Worm (Caenorhabditis elegans): ENCODE results near the gene zipt-13.

Gene zipt-13

DNA sequence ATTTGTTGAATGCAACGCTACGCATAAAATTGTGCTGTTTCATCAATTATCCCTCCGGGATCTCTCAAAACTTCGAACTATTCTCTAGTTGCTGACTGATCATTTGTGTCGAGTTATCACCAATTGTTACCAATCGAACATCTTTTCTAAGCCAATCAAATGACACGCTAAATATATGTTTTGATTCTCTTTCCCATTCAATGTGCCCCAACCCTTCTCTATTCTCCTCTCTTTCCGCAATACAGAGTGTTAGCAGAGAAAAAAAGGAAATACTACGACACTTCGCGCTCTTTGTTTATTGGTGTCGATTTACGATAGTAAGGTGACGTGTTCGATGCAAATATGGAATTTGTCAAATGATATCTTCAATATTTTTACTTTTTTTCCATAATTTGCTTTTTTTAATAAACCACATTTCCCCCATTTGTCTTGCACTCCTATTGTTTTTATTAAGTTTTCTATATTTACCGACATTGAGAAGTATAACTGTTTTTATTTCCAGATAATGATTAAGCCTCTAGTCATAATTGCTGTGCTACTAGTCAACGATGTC lies 39.5 kb downstream of the zipt-13 start, which contains the start of gene nucb-1 (continued):
- TF ChIP-seq ceh-8 (GFP tag; optimal IDR thresholded peaks at IDR 0.05) (peak; percentile 17), nhr-85 (tag) (peak; percentile 83), fos-1 (tag; optimal IDR thresholded peaks at IDR 0.05) (peak; percentile 79), nhr-20 (tag; optimal IDR thresholded peaks at IDR 0.05) (peak; percentile 93), zag-1 (tag; optimal IDR thresholded peaks at IDR 0.05) (no peak), dpl-1 (GFP tag; optimal IDR thresholded peaks at IDR 0.05) (peak; percentile 46 to 63 (median 57)), fkh-10 (GFP tag; optimal IDR thresholded peaks at IDR 0.05) (peak; percentile 26), aha-1 (tag; optimal IDR thresholded peaks at IDR 0.05) (no peak), ztf-4 (tag; optimal IDR thresholded peaks at IDR 0.05) (no peak), lin-39 (tag; optimal IDR thresholded peaks at IDR 0.05) (no peak), elt-2 (tag; optimal IDR thresholded peaks at IDR 0.05) (peak; percentile 25), egl-27 (tag; optimal IDR thresholded peaks at IDR 0.05) (peak; percentile 35 to 45), blmp-1 (tag; optimal IDR thresholded peaks at IDR 0.05) (peak; percentile 84), efl-1 (optimal IDR thresholded peaks at IDR 0.05) (peak; percentile 71 to 75), efl-1 (GFP tag; optimal IDR thresholded peaks at IDR 0.05 in 1 of 2) (peak; percentile 27 to 96), jun-1 (tag; optimal IDR thresholded peaks at IDR 0.05) (peak; percentile 49), lir-3 (tag; optimal IDR thresholded peaks at IDR 0.05; ENCODE audit: poor library complexity) (peak; percentile 32), pax-3 (tag; optimal IDR thresholded peaks at IDR 0.05) (no peak), nhr-90 (tag; optimal IDR thresholded peaks at IDR 0.05; ENCODE audit: poor library complexity) (peak; percentile 76), nhr-71 (tag; optimal IDR thresholded peaks at IDR 0.05) (peak; percentile 92), swsn-7 (tag; optimal IDR thresholded peaks at IDR 0.05) (peak; percentile 83), snu-23 (GFP tag; optimal IDR thresholded peaks at IDR 0.05) (peak; percentile 92), mdl-1 (tag; optimal IDR thresholded peaks at IDR 0.05) (peak in 1 of 2 experiments; percentile 78), unc-130 (tag; optimal IDR thresholded peaks at IDR 0.05) (peak; percentile 66), isw-1 (GFP tag; IDR thresholded peaks at IDR 0.05) (peak; percentile 35), lin-15B (tag; optimal IDR thresholded peaks at IDR 0.05) (peak; percentile 55), irx-1 (tag; optimal IDR thresholded peaks at IDR 0.05) (peak; percentile 16), lin-14 (GFP tag; optimal IDR thresholded peaks at IDR 0.05) (peak; percentile 92), ztf-11 (tag; optimal IDR thresholded peaks at IDR 0.05) (peak in 1 of 2 experiments; percentile 17), C16A3.4 (tag; optimal IDR thresholded peaks at IDR 0.05) (peak; percentile 94), lsy-2 (tag; optimal IDR thresholded peaks at IDR 0.05) (peak; percentile 77 to 92), ceh-88 (GFP tag; IDR thresholded peaks at IDR 0.05) (no peak), unc-86 (tag; optimal IDR thresholded peaks at IDR 0.05) (peak; percentile 30), lin-35 (GFP tag; optimal IDR thresholded peaks at IDR 0.05) (peak; percentile 64 to 86), rnt-1 (tag; optimal IDR thresholded peaks at IDR 0.05) (peak; percentile 85), nhr-11 (tag; optimal IDR thresholded peaks at IDR 0.05) (peak; percentile 2), elt-3 (tag; optimal IDR thresholded peaks at IDR 0.05) (peak in 4 of 6 experiments; percentile 11 to 79 (median 73)), ceh-82 (tag; optimal IDR thresholded peaks at IDR 0.05) (peak; percentile 68 to 82 (median 79))

- no peak for TF ChIP-seq C34B4.2 (tag; optimal IDR thresholded peaks at IDR 0.05)
- TF ChIP-seq nhr-47 (tag; optimal IDR thresholded peaks at IDR 0.05) = no peak
- no peak for TF ChIP-seq aha-1 (tag; optimal IDR thresholded peaks at IDR 0.05)
- TF ChIP-seq dsc-1 (tag; optimal IDR thresholded peaks at IDR 0.05) = no peak
- TF ChIP-seq rnt-1 (tag; optimal IDR thresholded peaks at IDR 0.05) = no peak
- TF ChIP-seq ceh-63 (GFP tag; optimal IDR thresholded peaks at IDR 0.05) = no peak
- TF ChIP-seq C04F5.9 (tag; optimal IDR thresholded peaks at IDR 0.05) = no peak
- peak; percentile 91 for TF ChIP-seq grh-1 (GFP tag; IDR thresholded peaks at IDR 0.05)
- TF ChIP-seq snpc-4 (tag; optimal IDR thresholded peaks at IDR 0.05) = no peak
- no peak for TF ChIP-seq tbx-2 (tag; optimal IDR thresholded peaks at IDR 0.05)
- TF ChIP-seq swsn-7 (tag; optimal IDR thresholded peaks at IDR 0.05) = peak; percentile 1
- TF ChIP-seq nhr-71 (tag; optimal IDR thresholded peaks at IDR 0.05) = peak; percentile 36
- TF ChIP-seq lin-13 (GFP tag; optimal IDR thresholded peaks at IDR 0.05) = no peak
- TF ChIP-seq sup-37 (GFP tag; optimal IDR thresholded peaks at IDR 0.05) = no peak
- TF ChIP-seq skn-1 (tag; optimal IDR thresholded peaks at IDR 0.05) = no peak
- no peak for TF ChIP-seq egl-13 (tag; optimal IDR thresholded peaks at IDR 0.05)
- no peak for TF ChIP-seq dpl-1 (GFP tag; optimal IDR thresholded peaks at IDR 0.05)
- TF ChIP-seq mab-9 (GFP tag; IDR thresholded peaks at IDR 0.05) = no peak
- no peak for TF ChIP-seq irx-1 (tag; optimal IDR thresholded peaks at IDR 0.05)
These were observed 42.2 kb downstream of the zipt-13 start, which contains the start of gene myrf-2 for ce11 chrX:10194327-10195096. Gene myrf-2 (minus strand): TSS chrX:10194377.

Data from whole organism, L1 larva.